Fruit fly (Drosophila melanogaster): ENCODE results near the gene Timp.

DNA sequence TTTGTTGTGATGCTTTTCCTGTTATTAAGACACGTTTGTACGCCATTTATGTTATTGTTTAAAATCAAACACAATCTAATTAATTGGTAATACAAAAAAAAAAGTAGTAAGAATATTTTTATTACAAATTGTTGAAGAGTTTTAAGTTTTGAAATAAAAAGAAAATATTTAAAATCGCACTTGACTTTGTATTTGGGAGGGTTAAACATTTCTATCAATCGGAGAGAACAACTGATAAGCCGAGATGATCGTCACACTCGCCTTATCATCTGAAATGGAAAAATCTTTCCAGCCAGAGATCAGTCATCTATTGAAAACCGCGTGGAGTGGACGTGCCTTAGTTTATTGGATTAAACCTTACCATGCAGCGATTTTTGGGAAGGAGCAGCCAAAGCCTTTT is 38.4 kb upstream of the Timp start, which contains the start of gene CG3999:
- TF ChIP-seq CTCF (optimal IDR thresholded peaks at IDR 0.05) (no peak), CG8478 (optimal IDR thresholded peaks at IDR 0.05) (no peak)
